Fruit fly (Drosophila melanogaster): ENCODE measurements around the gene ghi.

- no peak for TF ChIP-seq Dll (optimal IDR thresholded peaks at IDR 0.05)
- no peak for TF ChIP-seq usp (GFP tag; optimal IDR thresholded peaks at IDR 0.05)
- no peak for TF ChIP-seq psq (optimal IDR thresholded peaks at IDR 0.05)
- no peak for TF ChIP-seq EcR (GFP tag; optimal IDR thresholded peaks at IDR 0.05)
- no peak for TF ChIP-seq pan (optimal IDR thresholded peaks at IDR 0.05)
Observed at dm6 chr3L:9462794-9463193, 11.1 kb downstream of the ghi start.

Measured in whole organism.